Worm (Caenorhabditis elegans) whole organism, late embryonic: ENCODE measurements around the gene F45E1.5.

Experiments used
- K09A11.1 ChIP-seq: sonication (generic microtip); optimal IDR thresholded peaks from 2 replicates; lab custom pipeline; 2017; ENCODE audit warnings: antibody characterized with exemption, mild to moderate bottlenecking, missing genetic modification characterization, missing compliant biosample characterization; ENCODE audit not compliant: insufficient read depth
- T23F11.4 ChIP-seq: fragments of 200-800 bp; sonication (Bioruptor generic); optimal IDR thresholded peaks from 2 replicates; lab custom pipeline; 2018; ENCODE audit warnings: mild to moderate bottlenecking, missing genetic modification characterization, missing compliant biosample characterization
- Y22D7AL.16 ChIP-seq: sonication (generic microtip); optimal IDR thresholded peaks from 2 replicates; lab custom pipeline; 2016; ENCODE audit warnings: missing genetic modification characterization, missing compliant biosample characterization
- ahr-1 ChIP-seq: sonication (generic microtip); optimal IDR thresholded peaks from 2 replicates; lab custom pipeline; 2016; ENCODE audit warnings: missing genetic modification characterization, missing compliant biosample characterization
- ceh-14 ChIP-seq: sonication (generic microtip); optimal IDR thresholded peaks from 2 replicates; lab custom pipeline; 2016; ENCODE audit warnings: missing genotype, missing genetic modification characterization, missing compliant biosample characterization
- ceh-18 ChIP-seq: sonication (generic microtip); optimal IDR thresholded peaks from 2 replicates; lab custom pipeline; 2016; ENCODE audit warnings: missing genetic modification characterization, missing compliant biosample characterization
- ceh-22 ChIP-seq: sonication (generic microtip); optimal IDR thresholded peaks from 2 replicates; lab custom pipeline; 2017; ENCODE audit warnings: missing biosample characterization, missing genetic modification characterization
- ceh-31 ChIP-seq: sonication (generic microtip); optimal IDR thresholded peaks from 2 replicates; lab custom pipeline; 2016; ENCODE audit warnings: missing genetic modification characterization, missing compliant biosample characterization
- ceh-34 ChIP-seq: sonication (generic microtip); optimal IDR thresholded peaks from 2 replicates; lab custom pipeline; 2016; ENCODE audit warnings: mild to moderate bottlenecking, missing genetic modification characterization, missing compliant biosample characterization
- ceh-45 ChIP-seq: fragments of 200-800 bp; sonication (Bioruptor generic); IDR thresholded peaks from 2 replicates; pipeline ENCODE4 v1.3.6; 2022; ENCODE audit warnings: missing genetic modification reagents, missing genetic modification characterization, missing compliant biosample characterization
- ceh-48 ChIP-seq: sonication (generic microtip); optimal IDR thresholded peaks from 2 replicates; lab custom pipeline; 2016; ENCODE audit warnings: missing genetic modification characterization, inconsistent platforms, missing compliant biosample characterization
- ceh-6 ChIP-seq: fragments of 200-800 bp; sonication (Bioruptor generic); optimal IDR thresholded peaks from 2 replicates; lab custom pipeline; 2018; ENCODE audit warnings: mild to moderate bottlenecking, missing genetic modification characterization, missing compliant biosample characterization
- ceh-9 ChIP-seq: sonication (generic microtip); optimal IDR thresholded peaks from 2 replicates; lab custom pipeline; 2016; ENCODE audit warnings: mild to moderate bottlenecking, missing genetic modification characterization, inconsistent platforms, missing compliant biosample characterization
- che-1 ChIP-seq: sonication (generic microtip); optimal IDR thresholded peaks from 2 replicates; lab custom pipeline; 2016; ENCODE audit warnings: mild to moderate bottlenecking, missing genetic modification characterization, missing compliant biosample characterization
- elt-2 ChIP-seq: sonication (generic microtip); optimal IDR thresholded peaks from 2 replicates; lab custom pipeline; 2016; ENCODE audit warnings: missing genetic modification reagents, missing genetic modification characterization, missing compliant biosample characterization
- ets-4 ChIP-seq: sonication (generic microtip); optimal IDR thresholded peaks from 2 replicates; lab custom pipeline; 2016; ENCODE audit warnings: missing genetic modification characterization, missing compliant biosample characterization
- fkh-10 ChIP-seq: fragments of 150-350 bp; optimal IDR thresholded peaks from 2 replicates; lab custom pipeline; 2014; ENCODE audit warnings: missing biosample characterization, missing genetic modification reagents, missing genetic modification characterization
- fkh-6 ChIP-seq: sonication (generic microtip); optimal IDR thresholded peaks from 2 replicates; lab custom pipeline; 2016; ENCODE audit warnings: missing genetic modification characterization, missing compliant biosample characterization
- gmeb-2 ChIP-seq: sonication (generic microtip); optimal IDR thresholded peaks from 2 replicates; lab custom pipeline; 2016; ENCODE audit warnings: missing genetic modification characterization, inconsistent platforms, missing compliant biosample characterization
- hlh-13 ChIP-seq: fragments of 200-800 bp; sonication (Bioruptor generic); optimal IDR thresholded peaks from 2 replicates; lab custom pipeline; 2018; ENCODE audit warnings: mild to moderate bottlenecking, missing genetic modification characterization, missing compliant biosample characterization
- hlh-15 ChIP-seq: sonication (generic microtip); optimal IDR thresholded peaks from 2 replicates; lab custom pipeline; 2016; ENCODE audit warnings: missing genetic modification characterization, missing compliant biosample characterization
- hlh-6 ChIP-seq: sonication (generic microtip); optimal IDR thresholded peaks from 2 replicates; lab custom pipeline; 2016; ENCODE audit warnings: missing genotype, missing genetic modification characterization, missing compliant biosample characterization
- hlh-8 ChIP-seq: sonication (generic microtip); optimal IDR thresholded peaks from 2 replicates; lab custom pipeline; 2016; ENCODE audit warnings: missing genotype, missing genetic modification characterization, missing compliant biosample characterization
- lim-6 ChIP-seq: sonication (generic microtip); optimal IDR thresholded peaks from 2 replicates; lab custom pipeline; 2016; ENCODE audit warnings: missing genetic modification characterization, missing compliant biosample characterization
- lin-11 ChIP-seq: fragments of 200-800 bp; sonication (Bioruptor generic); optimal IDR thresholded peaks from 2 replicates; lab custom pipeline; 2018; ENCODE audit warnings: mild to moderate bottlenecking, missing genetic modification characterization, missing compliant biosample characterization
- madf-2 ChIP-seq: sonication (generic microtip); optimal IDR thresholded peaks from 2 replicates; lab custom pipeline; 2017; ENCODE audit warnings: missing genetic modification characterization, missing compliant biosample characterization
- mec-3 ChIP-seq: sonication (generic microtip); optimal IDR thresholded peaks from 2 replicates; lab custom pipeline; 2016; ENCODE audit warnings: borderline replicate concordance, missing genetic modification characterization, missing compliant biosample characterization
- nfya-1 ChIP-seq: sonication (generic microtip); optimal IDR thresholded peaks from 2 replicates; lab custom pipeline; 2017; ENCODE audit warnings: missing genetic modification characterization, mild to moderate bottlenecking, missing compliant biosample characterization, antibody characterized with exemption, moderate library complexity
- nhr-11 ChIP-seq: fragments of 150-350 bp; optimal IDR thresholded peaks from 2 replicates; lab custom pipeline; 2014; ENCODE audit warnings: missing biosample characterization, missing genetic modification characterization
- nhr-232 ChIP-seq: sonication (generic microtip); optimal IDR thresholded peaks from 2 replicates; lab custom pipeline; 2016; ENCODE audit warnings: missing genetic modification characterization, missing compliant biosample characterization
- npax-4 ChIP-seq: sonication (generic microtip); optimal IDR thresholded peaks from 2 replicates; lab custom pipeline; 2016; ENCODE audit warnings: missing genetic modification characterization, missing compliant biosample characterization
- odd-2 ChIP-seq: sonication (generic microtip); optimal IDR thresholded peaks from 2 replicates; lab custom pipeline; 2017; ENCODE audit warnings: antibody characterized with exemption, mild to moderate bottlenecking, missing genetic modification characterization, missing compliant biosample characterization
- pag-3 ChIP-seq: sonication (generic microtip); optimal IDR thresholded peaks from 2 replicates; lab custom pipeline; 2016; ENCODE audit warnings: missing compliant biosample characterization, missing genetic modification characterization, borderline replicate concordance
- pha-4 ChIP-seq: fragments of 150-350 bp; optimal IDR thresholded peaks from 2 replicates; lab custom pipeline; 2018; ENCODE audit warnings: missing biosample characterization, missing genetic modification reagents, missing genetic modification characterization
- pros-1 ChIP-seq: fragments of 150-350 bp; optimal IDR thresholded peaks from 2 replicates; lab custom pipeline; 2014; ENCODE audit warnings: missing biosample characterization, missing genetic modification reagents, missing genetic modification characterization
- ref-2 ChIP-seq: sonication (generic microtip); optimal IDR thresholded peaks from 2 replicates; lab custom pipeline; 2016; ENCODE audit warnings: missing genetic modification characterization, missing compliant biosample characterization
- sdc-2 ChIP-seq: sonication (generic microtip); optimal IDR thresholded peaks from 2 replicates; lab custom pipeline; 2016; ENCODE audit warnings: missing genotype, missing genetic modification characterization, missing compliant biosample characterization
- tbx-2 ChIP-seq: sonication (generic microtip); optimal IDR thresholded peaks from 2 replicates; lab custom pipeline; 2016; ENCODE audit warnings: missing genetic modification characterization, missing compliant biosample characterization
- ttx-3 ChIP-seq: sonication (generic microtip); optimal IDR thresholded peaks from 2 replicates; lab custom pipeline; 2016; ENCODE audit warnings: missing genetic modification reagents, missing genetic modification characterization, missing compliant biosample characterization
- unc-3 ChIP-seq, 2 experiments: fragments of 200-800 bp in 1 of 2; sonication (Bioruptor generic) in 1 of 2; sonication (generic microtip) in 1 of 2; conservative IDR thresholded peaks in 1 of 2; optimal IDR thresholded peaks in 1 of 2; 2 replicates each; pipeline versions ENCODE4 v1.3.6 to Lab custom; 2016 to 2022; ENCODE audit warnings: missing compliant biosample characterization in 2 of 2, missing genetic modification characterization in 2 of 2, missing genetic modification reagents in 1 of 2
- unc-55 ChIP-seq: sonication (generic microtip); optimal IDR thresholded peaks from 2 replicates; lab custom pipeline; 2017; ENCODE audit warnings: missing biosample characterization, missing genetic modification reagents, missing genetic modification characterization

F45E1.5 gene

DNA sequence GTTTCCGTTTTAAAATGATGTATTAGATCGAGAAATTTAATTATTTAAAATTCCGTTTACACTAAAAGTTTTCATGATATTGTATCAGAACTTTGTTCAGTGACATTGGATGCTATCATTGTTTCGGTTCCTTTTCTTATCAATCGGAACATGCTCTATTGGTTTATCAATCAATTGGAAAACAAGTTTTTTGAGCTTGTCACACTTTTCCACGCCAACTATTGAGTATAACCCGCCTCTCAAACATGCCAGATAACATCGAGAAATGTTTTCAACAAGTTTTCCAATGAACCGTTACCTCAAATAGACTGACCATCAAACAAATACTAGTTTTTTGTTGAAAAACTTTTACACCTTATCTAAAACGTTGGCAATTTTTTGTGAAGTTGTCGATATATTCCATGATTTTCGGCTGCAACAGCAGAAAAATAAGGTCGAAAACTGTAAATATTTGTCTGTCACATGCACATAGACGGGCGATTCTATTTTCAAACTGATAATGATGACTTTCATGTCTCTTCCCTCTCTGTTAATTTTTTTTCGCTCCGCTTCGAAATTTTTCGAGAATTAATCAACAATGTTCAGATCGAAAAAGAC lies 38.0 kb downstream of the F45E1.5 start, which contains the start of gene unk-1:
Gene unk-1, plus strand, starts transcription at position 577 of the 597 bp plus-strand sequence.
- no peak for TF ChIP-seq fkh-10 (GFP tag; lab: Kevin White, UChicago)
- no peak for TF ChIP-seq sdc-2 (tag; lab: Kevin White, UChicago)
- TF ChIP-seq ceh-34 (tag; lab: Kevin White, UChicago): no peak
- no peak for TF ChIP-seq ceh-45 (GFP tag; lab: Robert Waterston, UW)
- no peak for TF ChIP-seq fkh-6 (tag; lab: Kevin White, UChicago)
- no peak for TF ChIP-seq tbx-2 (tag; lab: Kevin White, UChicago)
- no peak for TF ChIP-seq T23F11.4 (GFP tag; lab: Kevin White, UChicago)
- no peak for TF ChIP-seq hlh-8 (tag; lab: Kevin White, UChicago)
- TF ChIP-seq hlh-13 (GFP tag; lab: Kevin White, UChicago): no peak
- no peak for TF ChIP-seq ahr-1 (tag; lab: Kevin White, UChicago)
- TF ChIP-seq ttx-3: no peak
- TF ChIP-seq ceh-31: no peak

DNA sequence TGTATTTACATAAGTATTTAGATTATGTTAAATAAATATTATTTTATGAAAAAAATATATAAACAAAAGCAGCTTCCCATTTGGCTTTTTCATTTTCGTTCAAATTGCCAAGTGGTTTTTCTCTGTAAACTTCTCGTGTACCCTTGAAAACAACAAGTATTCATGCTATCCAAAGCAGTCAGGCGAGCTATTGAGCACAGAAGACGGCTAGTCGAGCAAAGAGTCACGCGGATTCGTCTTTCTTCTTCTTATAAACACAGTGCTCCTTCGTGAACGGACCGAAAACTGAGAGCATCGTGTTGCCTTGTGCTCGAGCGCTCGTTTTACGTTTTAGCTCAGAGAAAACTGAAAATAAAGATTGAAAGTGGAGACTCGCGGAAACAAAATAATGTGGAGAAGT lies 39.4 kb downstream of the F45E1.5 start:
- TF ChIP-seq mec-3 (tag; lab: Kevin White, UChicago): no peak
- TF ChIP-seq ceh-34 (tag; lab: Kevin White, UChicago): no peak
- no peak for TF ChIP-seq pha-4 (tag; lab: Kevin White, UChicago)
- TF ChIP-seq gmeb-2: no peak
- no peak for TF ChIP-seq unc-55 (GFP tag; lab: Kevin White, UChicago)
- no peak for TF ChIP-seq ceh-9 (tag; lab: Kevin White, UChicago)

DNA sequence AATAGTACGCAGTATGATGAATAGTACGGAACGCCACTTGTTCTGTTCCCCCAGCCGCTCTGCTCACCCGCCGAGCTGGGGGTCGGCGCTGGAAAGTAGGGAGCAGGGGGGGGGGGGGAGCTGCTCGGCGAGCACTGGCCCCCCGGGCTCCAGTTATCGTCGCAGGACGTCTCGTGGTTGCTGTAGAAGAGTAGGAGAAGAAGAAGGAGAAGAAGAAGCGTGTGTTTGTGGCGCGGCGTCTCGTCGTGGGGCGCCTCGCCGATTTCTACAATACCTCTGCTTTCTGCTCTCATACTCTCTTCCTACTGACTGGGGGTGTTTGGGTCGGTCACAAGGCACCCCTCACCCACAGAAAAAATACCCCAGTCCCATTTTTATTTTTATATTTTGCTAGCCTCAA lies 40.8 kb downstream of the F45E1.5 start:
- TF ChIP-seq pros-1 (no peak), hlh-15 (tag; lab: Kevin White, UChicago) (no peak), nhr-232 (no peak), ceh-48 (tag; lab: Kevin White, UChicago) (no peak), madf-2 (no peak), lim-6 (tag; lab: Kevin White, UChicago) (no peak), elt-2 (tag; lab: Kevin White, UChicago) (no peak), hlh-6 (tag; lab: Kevin White, UChicago) (no peak), nfya-1 (tag; lab: Kevin White, UChicago) (no peak), ceh-22 (tag; lab: Kevin White, UChicago) (no peak), K09A11.1 (tag; lab: Kevin White, UChicago) (no peak), nhr-11 (tag; lab: Kevin White, UChicago) (no peak)

DNA sequence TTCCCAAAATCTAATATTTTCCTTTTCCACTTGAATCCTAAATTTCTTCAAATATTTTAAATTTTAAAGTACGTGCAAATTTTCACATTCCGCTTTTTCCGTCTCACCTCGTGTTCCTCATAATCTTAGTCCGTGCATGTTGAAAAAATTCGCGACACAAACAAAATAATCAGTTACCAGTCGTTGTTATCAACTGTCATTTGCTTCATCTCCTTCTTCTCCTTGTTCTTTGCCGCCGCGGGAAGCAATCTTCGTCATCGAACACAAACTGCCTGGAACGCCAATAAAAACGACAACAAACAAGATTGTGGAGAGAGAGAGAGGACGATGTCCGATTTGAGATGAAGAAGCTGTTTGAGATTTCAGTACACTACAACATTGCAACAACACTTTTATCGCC lies 41.3 kb downstream of the F45E1.5 start, which contains the start of gene C34D10.5:
Gene C34D10.5, plus strand, starts transcription at position 269 of the 400 bp plus-strand sequence.
- no peak for TF ChIP-seq nhr-232
- TF ChIP-seq pag-3 (tag; lab: Kevin White, UChicago): no peak
- TF ChIP-seq npax-4 (tag; lab: Kevin White, UChicago): no peak

DNA sequence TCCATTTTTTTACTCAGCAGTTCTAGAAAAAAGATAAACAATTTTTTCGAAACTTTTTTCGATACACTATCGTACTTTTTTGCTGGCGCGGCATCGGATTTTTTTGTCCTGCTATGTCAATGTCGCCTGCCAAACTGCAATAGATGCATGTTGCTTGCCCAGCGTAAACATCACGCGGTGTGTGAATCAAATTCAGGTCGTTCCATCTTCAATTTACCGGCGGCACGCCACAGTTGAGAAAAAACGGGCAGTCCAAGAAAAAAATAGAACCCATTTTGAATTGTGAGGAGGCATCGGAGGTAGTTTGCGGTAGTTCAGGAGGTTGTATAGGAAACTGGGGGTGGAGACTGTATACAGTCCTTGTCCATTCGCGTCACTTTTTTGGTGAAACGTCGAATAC lies 41.9 kb downstream of the F45E1.5 start:
- TF ChIP-seq ceh-6: no peak
- TF ChIP-seq ref-2: no peak
- TF ChIP-seq K09A11.1 (tag; lab: Kevin White, UChicago): no peak
- TF ChIP-seq ets-4 (tag; lab: Kevin White, UChicago): no peak
- no peak for TF ChIP-seq ceh-22 (tag; lab: Kevin White, UChicago)
- no peak for TF ChIP-seq madf-2
- no peak for TF ChIP-seq odd-2 (tag; lab: Kevin White, UChicago)
- no peak for TF ChIP-seq Y22D7AL.16 (tag; lab: Kevin White, UChicago)
- TF ChIP-seq ceh-9 (tag; lab: Kevin White, UChicago): no peak
- TF ChIP-seq ceh-14 (tag; lab: Kevin White, UChicago): no peak
- no peak for TF ChIP-seq che-1 (tag; lab: Kevin White, UChicago)
- TF ChIP-seq nhr-232: no peak
- no peak for TF ChIP-seq pros-1
- TF ChIP-seq ceh-18 (tag; lab: Kevin White, UChicago): no peak
- TF ChIP-seq lin-11 (tag; lab: Kevin White, UChicago): no peak
- TF ChIP-seq hlh-13 (GFP tag; lab: Kevin White, UChicago): no peak
- no peak for TF ChIP-seq unc-3 (GFP tag; conservative IDR thresholded peaks at IDR 0.05; lab: Robert Waterston, UW)
- TF ChIP-seq unc-3 (tag; optimal IDR thresholded peaks at IDR 0.05; lab: Kevin White, UChicago): no peak
